Fruit fly (Drosophila melanogaster): ENCODE data around the gene nerfin-2.

DNA sequence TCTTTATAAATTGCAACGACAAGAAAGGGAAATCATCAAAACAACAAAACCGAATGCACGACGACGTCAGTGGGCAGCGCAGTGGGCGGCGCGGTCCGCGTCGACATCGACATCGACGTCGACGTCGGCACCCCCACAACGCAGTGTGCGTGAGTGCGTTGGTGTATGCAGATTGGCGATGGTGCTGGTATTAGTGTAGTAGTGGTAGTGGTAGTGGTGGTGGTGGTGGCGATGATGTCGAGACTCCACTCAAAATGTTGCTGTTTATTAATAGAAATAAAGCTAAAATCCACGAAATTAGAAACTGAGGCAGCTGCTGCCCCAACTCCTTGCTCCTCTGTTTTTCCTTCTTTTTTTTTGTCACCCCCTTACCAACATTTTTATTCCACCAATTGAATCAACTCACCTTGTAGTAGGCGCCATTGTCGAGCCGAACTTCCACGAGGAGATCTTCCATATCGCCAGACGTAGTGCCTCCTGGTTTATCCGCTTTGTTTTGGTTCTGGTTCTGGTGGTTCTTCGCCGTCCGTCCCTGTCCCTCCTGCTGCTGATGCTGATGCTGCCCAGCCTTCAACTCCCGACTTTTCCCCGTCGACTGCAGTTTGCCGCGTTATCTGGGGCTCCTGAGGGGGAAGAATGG lies 37.5 kb downstream of the nerfin-2 start:
- TF ChIP-seq pan (optimal IDR thresholded peaks at IDR 0.05) (no peak), CG8478 (optimal IDR thresholded peaks at IDR 0.05) (no peak), Dll (optimal IDR thresholded peaks at IDR 0.05) (no peak), usp (GFP tag; optimal IDR thresholded peaks at IDR 0.05) (no peak)

Measured in whole organism.